Fruit fly (Drosophila melanogaster) whole organism, pupa: ENCODE measurements around the gene amd.

Experiments used
- CG12605 ChIP-seq: fragments of 200-800 bp; sonication (Bioruptor generic); IDR thresholded peaks from 2 replicates; pipeline ENCODE4 v1.3.6; 2022; ENCODE audit warnings: missing biosample characterization, missing genetic modification characterization
- CG34367 ChIP-seq: fragments of 200-800 bp; sonication (Bioruptor generic); optimal IDR thresholded peaks from 2 replicates; lab custom pipeline; 2018; ENCODE audit warnings: missing biosample characterization, mild to moderate bottlenecking, missing genetic modification characterization
- CG4496 ChIP-seq: fragments of 200-800 bp; sonication (Bioruptor generic); IDR thresholded peaks from 3 replicates; pipeline ENCODE4 v1.3.6; 2022; ENCODE audit warnings: missing biosample characterization, missing genetic modification characterization
- CG8159 ChIP-seq: fragments of 200-800 bp; sonication (Bioruptor generic); optimal IDR thresholded peaks from 3 replicates; lab custom pipeline; 2018; ENCODE audit warnings: missing biosample characterization, mild to moderate bottlenecking, missing genetic modification characterization, moderate library complexity
- D1 ChIP-seq: fragments of 200-800 bp; sonication (Bioruptor generic); optimal IDR thresholded peaks from 2 replicates; lab custom pipeline; 2018; ENCODE audit warnings: missing biosample characterization, mild to moderate bottlenecking, missing genetic modification characterization, moderate library complexity

DNA sequence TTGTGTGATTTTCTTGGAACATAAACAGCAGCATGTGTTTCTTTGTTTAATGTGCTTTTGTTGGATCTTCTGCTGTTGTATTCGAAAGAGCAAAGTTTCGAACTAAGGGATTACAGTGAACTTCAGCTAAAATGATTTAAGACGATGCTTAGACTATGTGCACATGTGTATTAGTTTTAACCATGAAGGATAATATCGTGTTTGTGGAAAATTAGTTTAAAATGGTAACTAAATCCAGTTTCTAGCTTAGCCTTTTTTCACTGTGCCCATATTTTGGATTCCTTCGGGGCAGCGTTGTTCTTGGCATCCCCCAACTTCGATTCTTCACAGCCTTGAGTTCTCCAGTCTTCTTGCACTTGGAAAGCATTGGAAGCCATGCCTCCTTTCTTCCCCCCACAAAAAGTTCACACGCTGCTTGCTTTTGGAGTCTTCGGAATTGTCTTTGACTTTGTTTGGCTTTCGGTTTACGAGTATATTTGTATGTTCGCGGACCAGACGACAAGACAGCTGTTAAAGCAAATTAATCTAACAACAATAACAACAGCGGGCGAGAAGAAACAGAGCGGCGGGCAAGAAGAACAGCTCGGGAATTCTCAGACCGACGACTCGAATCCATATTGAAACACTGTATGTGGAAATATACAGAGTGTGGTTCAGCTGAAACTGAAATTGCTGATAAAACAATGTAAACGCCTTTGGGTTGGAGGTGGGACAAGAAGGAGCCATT lies 30.5 kb downstream of the amd start:
- TF ChIP-seq CG34367 (tag; lab: Kevin White, UChicago) = no peak
- no peak for TF ChIP-seq CG4496
- no peak for TF ChIP-seq D1 (tag; lab: Kevin White, UChicago)
- TF ChIP-seq CG8159 (tag; lab: Kevin White, UChicago) = peak; percentile 57
- TF ChIP-seq CG12605 = no peak
